Worm (Caenorhabditis elegans): ENCODE results near the gene gna-1.

ce11 chrV:10323537-10323936, 3.6 kb upstream of the gna-1 start:
- TF ChIP-seq ztf-23 (GFP tag; IDR thresholded peaks at IDR 0.05) (no peak), ref-1 (GFP tag; conservative IDR thresholded peaks at IDR 0.05) (no peak), tab-1 (GFP tag; IDR thresholded peaks at IDR 0.05) (no peak), ztf-29 (GFP tag; IDR thresholded peaks at IDR 0.05) (no peak), med-1 (GFP tag; optimal IDR thresholded peaks at IDR 0.05; ENCODE audit: insufficient read depth) (no peak), T22C8.4 (GFP tag; IDR thresholded peaks at IDR 0.05) (no peak)
